Worm (Caenorhabditis elegans) whole organism, L3 larva: Measurements from ENCODE around the gene ZK177.1.
"Not testable (repeated sequence)": the region's sequence is repeated elsewhere in the genome, so short reads cannot be mapped to it uniquely, and the experiment has no call there.

ENCODE experiments used
- ama-1 ChIP-seq: fragments of 150-350 bp; optimal IDR thresholded peaks from 2 replicates; lab custom pipeline; 2018
- ceh-16 ChIP-seq: sonication (generic microtip); optimal IDR thresholded peaks from 2 replicates; lab custom pipeline; 2017; ENCODE audit warnings: missing biosample characterization, missing genetic modification characterization
- ceh-82 ChIP-seq: fragments of 150-350 bp; optimal IDR thresholded peaks from 2 replicates; lab custom pipeline; 2014; ENCODE audit warnings: missing biosample characterization, missing genetic modification characterization
- ceh-9 ChIP-seq: sonication (generic microtip); optimal IDR thresholded peaks from 2 replicates; lab custom pipeline; 2018; ENCODE audit warnings: missing biosample characterization, missing genetic modification characterization
- daf-12 ChIP-seq: fragments of 150-350 bp; optimal IDR thresholded peaks from 2 replicates; lab custom pipeline; 2014; ENCODE audit warnings: missing biosample characterization, missing genetic modification reagents, missing genetic modification characterization
- jun-1 ChIP-seq: fragments of 150-350 bp; optimal IDR thresholded peaks from 2 replicates; lab custom pipeline; 2014; ENCODE audit warnings: missing biosample characterization, missing genetic modification reagents, missing genetic modification characterization
- lin-15B ChIP-seq: fragments of 150-350 bp; optimal IDR thresholded peaks from 2 replicates; lab custom pipeline; 2014; ENCODE audit warnings: missing biosample characterization, missing genetic modification characterization
- lsy-12 ChIP-seq: sonication (generic microtip); optimal IDR thresholded peaks from 2 replicates; lab custom pipeline; 2016; ENCODE audit warnings: mild to moderate bottlenecking, missing genetic modification characterization, missing compliant biosample characterization
- nhr-11 ChIP-seq: fragments of 150-350 bp; optimal IDR thresholded peaks from 2 replicates; lab custom pipeline; 2014; ENCODE audit warnings: missing biosample characterization, missing genetic modification characterization
- nhr-12 ChIP-seq: fragments of 150-350 bp; optimal IDR thresholded peaks from 2 replicates; lab custom pipeline; 2014; ENCODE audit warnings: missing biosample characterization, missing genetic modification characterization
- unc-39 ChIP-seq: sonication (generic microtip); optimal IDR thresholded peaks from 4 replicates; lab custom pipeline; 2017; ENCODE audit warnings: missing biosample characterization, missing genetic modification characterization

- not testable (repeated sequence) for TF ChIP-seq nhr-11 (tag; lab: Kevin White, UChicago); ama-1; jun-1 (tag; lab: Kevin White, UChicago); lin-15B (tag; lab: Kevin White, UChicago); daf-12 (tag; lab: Kevin White, UChicago); ceh-16 (tag; lab: Kevin White, UChicago); lsy-12 (tag; lab: Kevin White, UChicago); ceh-82 (tag; lab: Kevin White, UChicago); ceh-9 (tag; lab: Kevin White, UChicago); nhr-12 (tag; lab: Kevin White, UChicago); unc-39
Measured at ce11 chrII:5534939-5535338, 7.0 kb downstream of the ZK177.1 start, which contains the start of gene hlh-25.
